Worm (Caenorhabditis elegans) whole organism, young adult: Measurements from ENCODE around the gene asp-14.

ENCODE experiments used
- dpl-1 ChIP-seq: fragments of 150-350 bp; optimal IDR thresholded peaks from 2 replicates; lab custom pipeline; 2014; ENCODE audit warnings: missing biosample characterization, missing genetic modification reagents, missing genetic modification characterization
- egl-18 ChIP-seq: fragments of 200-800 bp; sonication (Bioruptor generic); IDR thresholded peaks from 2 replicates; pipeline ENCODE4 v1.3.6; 2022; ENCODE audit warnings: missing genetic modification reagents, missing genetic modification characterization, missing compliant biosample characterization
- somi-1 ChIP-seq: fragments of 200-800 bp; sonication (Bioruptor generic); optimal IDR thresholded peaks from 2 replicates; lab custom pipeline; 2018; ENCODE audit warnings: mild to moderate bottlenecking, missing genetic modification characterization, missing compliant biosample characterization

- TF ChIP-seq somi-1 (GFP tag; lab: Kevin White, UChicago) (no peak), egl-18 (GFP tag; lab: Robert Waterston, UW) (no peak), dpl-1 (GFP tag; lab: Kevin White, UChicago) (no peak)
Measured at ce11 chrX:6412575-6412974, 33.9 kb downstream of the asp-14 start, which contains the start of gene T22E5.1.
